Worm (Caenorhabditis elegans) whole organism, late embryonic: ENCODE measurements around the gene W06G6.11.
A peak's percentile ranks its signal among the peaks of the same experiment; 100 is the strongest.

Experiments
- F13H6.1 ChIP-seq: sonication (generic microtip); optimal IDR thresholded peaks from 2 replicates; lab custom pipeline; 2016; ENCODE audit warnings: missing genetic modification characterization, missing compliant biosample characterization
- K09A11.1 ChIP-seq: sonication (generic microtip); optimal IDR thresholded peaks from 2 replicates; lab custom pipeline; 2017; ENCODE audit warnings: antibody characterized with exemption, mild to moderate bottlenecking, missing genetic modification characterization, missing compliant biosample characterization; ENCODE audit not compliant: insufficient read depth
- ahr-1 ChIP-seq: sonication (generic microtip); optimal IDR thresholded peaks from 2 replicates; lab custom pipeline; 2016; ENCODE audit warnings: missing genetic modification characterization, missing compliant biosample characterization
- ama-1 ChIP-seq: fragments of 150-350 bp; optimal IDR thresholded peaks from 2 replicates; lab custom pipeline; 2014
- ceh-14 ChIP-seq: sonication (generic microtip); optimal IDR thresholded peaks from 2 replicates; lab custom pipeline; 2016; ENCODE audit warnings: missing genotype, missing genetic modification characterization, missing compliant biosample characterization
- ceh-18 ChIP-seq: sonication (generic microtip); optimal IDR thresholded peaks from 2 replicates; lab custom pipeline; 2016; ENCODE audit warnings: missing genetic modification characterization, missing compliant biosample characterization
- ceh-22 ChIP-seq: sonication (generic microtip); optimal IDR thresholded peaks from 2 replicates; lab custom pipeline; 2017; ENCODE audit warnings: missing biosample characterization, missing genetic modification characterization
- ceh-30 ChIP-seq: fragments of 150-350 bp; optimal IDR thresholded peaks from 2 replicates; lab custom pipeline; 2014; ENCODE audit warnings: missing biosample characterization, missing genetic modification characterization
- ceh-34 ChIP-seq: sonication (generic microtip); optimal IDR thresholded peaks from 2 replicates; lab custom pipeline; 2016; ENCODE audit warnings: mild to moderate bottlenecking, missing genetic modification characterization, missing compliant biosample characterization
- ceh-48 ChIP-seq: sonication (generic microtip); optimal IDR thresholded peaks from 2 replicates; lab custom pipeline; 2016; ENCODE audit warnings: missing genetic modification characterization, inconsistent platforms, missing compliant biosample characterization
- ceh-6 ChIP-seq: fragments of 200-800 bp; sonication (Bioruptor generic); optimal IDR thresholded peaks from 2 replicates; lab custom pipeline; 2018; ENCODE audit warnings: mild to moderate bottlenecking, missing genetic modification characterization, missing compliant biosample characterization
- ceh-9 ChIP-seq: sonication (generic microtip); optimal IDR thresholded peaks from 2 replicates; lab custom pipeline; 2016; ENCODE audit warnings: mild to moderate bottlenecking, missing genetic modification characterization, inconsistent platforms, missing compliant biosample characterization
- elt-2 ChIP-seq: sonication (generic microtip); optimal IDR thresholded peaks from 2 replicates; lab custom pipeline; 2016; ENCODE audit warnings: missing genetic modification reagents, missing genetic modification characterization, missing compliant biosample characterization
- ets-4 ChIP-seq: sonication (generic microtip); optimal IDR thresholded peaks from 2 replicates; lab custom pipeline; 2016; ENCODE audit warnings: missing genetic modification characterization, missing compliant biosample characterization
- fax-1 ChIP-seq: sonication (generic microtip); optimal IDR thresholded peaks from 2 replicates; lab custom pipeline; 2016; ENCODE audit warnings: missing genotype, missing genetic modification characterization, missing compliant biosample characterization
- lim-6 ChIP-seq: sonication (generic microtip); optimal IDR thresholded peaks from 2 replicates; lab custom pipeline; 2016; ENCODE audit warnings: missing genetic modification characterization, missing compliant biosample characterization
- madf-2 ChIP-seq: sonication (generic microtip); optimal IDR thresholded peaks from 2 replicates; lab custom pipeline; 2017; ENCODE audit warnings: missing genetic modification characterization, missing compliant biosample characterization
- odd-2 ChIP-seq: sonication (generic microtip); optimal IDR thresholded peaks from 2 replicates; lab custom pipeline; 2017; ENCODE audit warnings: antibody characterized with exemption, mild to moderate bottlenecking, missing genetic modification characterization, missing compliant biosample characterization
- pag-3 ChIP-seq: sonication (generic microtip); optimal IDR thresholded peaks from 2 replicates; lab custom pipeline; 2016; ENCODE audit warnings: missing compliant biosample characterization, missing genetic modification characterization, borderline replicate concordance
- pat-9 ChIP-seq: fragments of 200-800 bp; sonication (Bioruptor generic); optimal IDR thresholded peaks from 2 replicates; lab custom pipeline; 2018; ENCODE audit warnings: mild to moderate bottlenecking, missing genetic modification characterization, moderate library complexity, missing compliant biosample characterization
- pqm-1 ChIP-seq: sonication (generic microtip); optimal IDR thresholded peaks from 2 replicates; lab custom pipeline; 2016; ENCODE audit warnings: missing genetic modification characterization, missing compliant biosample characterization
- ref-2 ChIP-seq: sonication (generic microtip); optimal IDR thresholded peaks from 2 replicates; lab custom pipeline; 2016; ENCODE audit warnings: missing genetic modification characterization, missing compliant biosample characterization
- rnt-1 ChIP-seq: sonication (generic microtip); optimal IDR thresholded peaks from 2 replicates; lab custom pipeline; 2016; ENCODE audit warnings: missing genetic modification characterization, missing compliant biosample characterization
- sdc-2 ChIP-seq: sonication (generic microtip); optimal IDR thresholded peaks from 2 replicates; lab custom pipeline; 2016; ENCODE audit warnings: missing genotype, missing genetic modification characterization, missing compliant biosample characterization
- sox-2 ChIP-seq: fragments of 200-800 bp; sonication (Bioruptor generic); IDR thresholded peaks from 2 replicates; pipeline ENCODE4 v1.3.6; 2022; ENCODE audit warnings: missing genetic modification reagents, missing genetic modification characterization, missing compliant biosample characterization
- sox-4 ChIP-seq: sonication (generic microtip); optimal IDR thresholded peaks from 2 replicates; lab custom pipeline; 2017; ENCODE audit warnings: mild to moderate bottlenecking, missing genetic modification characterization, inconsistent platforms, missing compliant biosample characterization
- syd-9 ChIP-seq: sonication (generic microtip); optimal IDR thresholded peaks from 2 replicates; lab custom pipeline; 2016; ENCODE audit warnings: mild to moderate bottlenecking, missing genetic modification characterization, moderate library complexity, missing compliant biosample characterization
- tbx-7 ChIP-seq: sonication (generic microtip); optimal IDR thresholded peaks from 2 replicates; lab custom pipeline; 2016; ENCODE audit warnings: missing genotype, missing genetic modification characterization, missing compliant biosample characterization
- unc-42 ChIP-seq: sonication (generic microtip); optimal IDR thresholded peaks from 2 replicates; lab custom pipeline; 2016; ENCODE audit warnings: missing genotype, missing genetic modification characterization, missing compliant biosample characterization
- unc-86 ChIP-seq: sonication (generic microtip); optimal IDR thresholded peaks from 2 replicates; lab custom pipeline; 2016; ENCODE audit warnings: missing genetic modification characterization, missing compliant biosample characterization
- ztf-16 ChIP-seq: sonication (generic microtip); optimal IDR thresholded peaks from 2 replicates; lab custom pipeline; 2017; ENCODE audit warnings: missing genetic modification characterization, missing compliant biosample characterization

W06G6.11 gene

DNA sequence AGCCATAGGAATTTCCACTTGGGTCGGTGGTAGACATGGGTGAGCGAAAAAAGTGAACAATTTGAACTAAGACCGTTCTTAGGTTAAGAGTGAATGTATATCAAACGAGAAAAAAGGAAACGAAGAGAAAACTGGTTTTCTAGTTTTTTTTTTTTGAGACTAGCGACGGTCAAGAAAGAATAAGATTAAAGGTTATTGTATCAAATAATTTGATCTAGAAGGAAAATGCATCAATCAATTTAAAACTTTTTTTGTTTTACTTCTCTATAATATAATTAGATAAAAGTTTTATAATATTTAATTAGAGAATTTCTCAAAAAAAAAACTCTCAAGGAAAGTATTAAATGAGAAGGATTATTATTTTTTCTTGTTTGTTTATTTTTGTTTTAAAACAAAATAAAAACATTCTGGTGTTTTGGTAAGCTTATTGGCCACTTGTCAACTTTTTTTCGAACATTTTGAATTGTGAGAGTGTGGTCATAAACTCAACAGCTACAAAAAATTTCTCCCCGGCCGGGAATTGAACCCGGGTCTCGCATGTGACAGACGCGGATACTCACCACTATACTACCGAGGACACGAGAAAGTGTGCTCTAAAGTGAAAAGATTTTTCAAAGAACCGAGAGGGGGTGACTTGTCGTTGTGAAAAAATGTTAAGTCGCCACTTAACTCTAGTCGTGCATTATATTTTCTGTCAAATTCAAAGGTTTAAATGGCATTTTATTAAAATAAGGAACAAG, 3.7 kb downstream of the W06G6.11 start, which contains the start of gene W06G6.17:
Gene W06G6.17 (minus strand): TSS at position 51 of the 740 bp plus-strand sequence.
- TF ChIP-seq K09A11.1 (tag; lab: Kevin White, UChicago) (no peak), ceh-6 (GFP tag; lab: Kevin White, UChicago) (no peak), pag-3 (tag; lab: Kevin White, UChicago) (no peak), ceh-18 (tag; lab: Kevin White, UChicago) (no peak), ceh-30 (tag; lab: Kevin White, UChicago) (no peak), sdc-2 (tag; lab: Kevin White, UChicago) (no peak), fax-1 (tag; lab: Kevin White, UChicago) (no peak), lim-6 (tag; lab: Kevin White, UChicago) (no peak), ref-2 (tag; lab: Kevin White, UChicago) (no peak), ahr-1 (tag; lab: Kevin White, UChicago) (no peak), odd-2 (tag; lab: Kevin White, UChicago) (no peak), ceh-14 (no peak), F13H6.1 (tag; lab: Kevin White, UChicago) (no peak), syd-9 (tag; lab: Kevin White, UChicago) (no peak), ets-4 (no peak)

DNA sequence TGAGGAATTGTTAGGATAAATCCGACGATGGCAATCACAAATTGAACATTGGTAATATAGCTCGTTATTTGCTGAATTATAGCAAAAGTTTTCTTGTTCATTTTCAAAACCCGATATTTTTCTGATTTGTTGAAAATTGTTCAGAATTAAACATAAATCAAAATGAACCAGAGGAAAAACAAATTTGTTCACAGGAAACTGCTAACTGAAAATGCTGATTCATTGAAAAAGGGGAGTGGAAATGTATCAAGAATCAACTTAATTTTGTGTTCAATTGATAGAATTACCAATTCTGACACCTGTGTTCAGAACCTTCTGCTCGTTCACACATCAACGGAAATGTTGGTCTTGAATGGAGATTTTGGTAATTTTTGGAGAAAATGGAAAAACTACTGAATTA, 5.5 kb downstream of the W06G6.11 start, which contains the start of gene srw-77:
Gene srw-77 (minus strand): TSS at position 101 of the 400 bp plus-strand sequence.
- no peak for TF ChIP-seq ceh-6 (GFP tag; lab: Kevin White, UChicago)
- TF ChIP-seq tbx-7 (tag; lab: Kevin White, UChicago) = no peak
- no peak for TF ChIP-seq pqm-1 (tag; lab: Kevin White, UChicago)
- TF ChIP-seq syd-9 (tag; lab: Kevin White, UChicago) = no peak
- no peak for TF ChIP-seq sox-2 (GFP tag; lab: Robert Waterston, UW)
- TF ChIP-seq unc-42 (tag; lab: Kevin White, UChicago) = no peak
- no peak for TF ChIP-seq ceh-48 (tag; lab: Kevin White, UChicago)
- no peak for TF ChIP-seq ceh-34 (tag; lab: Kevin White, UChicago)
- no peak for TF ChIP-seq ztf-16 (tag; lab: Kevin White, UChicago)
- no peak for TF ChIP-seq fax-1 (tag; lab: Kevin White, UChicago)
- TF ChIP-seq unc-86 (tag; lab: Kevin White, UChicago) = no peak
- TF ChIP-seq ets-4 = no peak
- TF ChIP-seq ceh-9 (tag; lab: Kevin White, UChicago) = no peak
- no peak for TF ChIP-seq ceh-22 (tag; lab: Kevin White, UChicago)
- TF ChIP-seq sox-4 (tag; lab: Kevin White, UChicago) = no peak
- TF ChIP-seq lim-6 (tag; lab: Kevin White, UChicago) = no peak
- no peak for TF ChIP-seq rnt-1 (tag; lab: Kevin White, UChicago)

DNA sequence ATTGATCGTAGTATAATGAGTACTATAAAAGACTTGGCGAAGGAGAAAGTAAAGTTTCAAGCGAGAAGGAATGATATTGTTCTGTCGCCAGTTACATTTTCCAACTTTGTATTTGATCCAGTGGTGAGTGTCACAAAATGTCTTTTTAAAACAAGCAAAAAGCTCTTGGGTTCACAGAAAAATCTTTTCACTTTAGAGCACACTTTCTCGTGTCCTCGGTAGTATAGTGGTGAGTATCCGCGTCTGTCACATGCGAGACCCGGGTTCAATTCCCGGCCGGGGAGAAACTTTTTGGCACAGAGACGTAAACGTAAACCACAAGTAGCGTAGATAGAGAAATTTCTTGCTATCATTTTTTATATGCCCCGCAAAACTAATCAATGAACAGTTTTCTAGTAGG, 8.7 kb downstream of the W06G6.11 start:
- no peak for TF ChIP-seq ceh-48 (tag; lab: Kevin White, UChicago)
- no peak for TF ChIP-seq sox-4 (tag; lab: Kevin White, UChicago)
- no peak for TF ChIP-seq ama-1 (lab: Kevin White, UChicago)
- no peak for TF ChIP-seq pat-9
- TF ChIP-seq, all 69 proteins: peak for 0

DNA sequence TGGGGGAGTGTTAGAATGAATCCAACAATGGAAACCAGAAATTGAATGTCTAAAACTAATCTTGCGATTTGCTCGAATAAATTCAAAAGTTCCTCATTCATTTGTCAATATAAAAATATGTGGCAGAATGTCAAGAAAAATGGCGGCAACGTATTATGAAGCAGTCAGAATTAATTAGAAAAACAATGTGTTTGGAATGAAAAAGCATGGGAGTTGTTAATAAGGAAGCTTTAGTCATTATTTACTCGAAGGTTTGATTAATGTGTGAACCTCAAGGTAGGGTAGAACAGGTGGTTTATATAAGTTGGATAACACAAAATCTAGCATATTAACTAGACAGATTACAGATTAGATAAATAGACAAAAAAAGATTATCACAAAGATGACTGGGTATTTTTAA, 10.9 kb downstream of the W06G6.11 start, which contains the start of gene srw-76:
Gene srw-76 (minus strand): TSS at position 101 of the 400 bp plus-strand sequence.
- TF ChIP-seq unc-42 (tag; lab: Kevin White, UChicago) = no peak
- no peak for TF ChIP-seq lim-6 (tag; lab: Kevin White, UChicago)
- no peak for TF ChIP-seq rnt-1 (tag; lab: Kevin White, UChicago)

DNA sequence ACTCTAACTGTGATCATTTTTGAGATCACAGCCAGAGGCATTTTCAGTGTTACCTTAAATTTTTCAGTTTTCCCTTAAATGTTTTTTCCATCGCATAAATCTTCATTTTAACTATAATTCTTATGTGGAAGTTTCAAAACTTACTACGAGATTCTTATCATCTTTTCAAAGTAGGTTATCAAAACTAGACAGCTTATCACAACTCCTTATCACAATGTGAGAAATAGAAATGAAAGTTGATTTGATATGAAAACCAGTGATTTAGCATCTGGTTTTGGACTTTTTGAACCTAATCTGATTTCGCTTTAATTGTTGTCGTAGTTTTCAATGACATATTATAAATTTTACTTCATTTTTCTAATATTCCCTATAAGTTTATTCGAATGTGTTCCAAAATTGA, 13.2 kb downstream of the W06G6.11 start, which contains the start of gene mltn-11:
Gene mltn-11 (plus strand): TSS at position 276 of the 400 bp plus-strand sequence.
- TF ChIP-seq madf-2 (tag; lab: Kevin White, UChicago) (no peak), elt-2 (tag; lab: Kevin White, UChicago) (peak; percentile 76)
